Worm (Caenorhabditis elegans): ENCODE data around the gene C33A11.2.

DNA sequence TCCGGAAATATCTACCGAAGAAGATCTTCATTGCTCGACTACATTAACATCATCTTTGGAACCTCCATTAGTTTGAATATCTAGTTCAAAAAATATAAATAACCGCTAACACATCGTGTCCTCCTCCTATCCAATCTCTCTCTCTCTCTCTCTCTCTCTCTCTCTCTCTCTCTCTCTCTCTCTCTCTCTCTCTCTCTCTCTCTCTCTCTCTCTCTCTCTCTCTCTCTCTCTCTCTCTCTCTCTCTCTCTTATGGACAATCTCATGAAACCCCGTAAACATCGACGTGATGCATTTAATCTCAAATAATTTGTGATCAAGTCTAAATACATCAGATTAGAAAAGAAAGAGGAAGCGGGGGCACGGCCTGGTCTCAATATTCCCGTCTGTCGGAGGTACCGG lies 16.5 kb downstream of the C33A11.2 start:
- TF ChIP-seq ama-1 (optimal IDR thresholded peaks at IDR 0.05) (no peak), ama-1 (GFP tag; optimal IDR thresholded peaks at IDR 0.05) (no peak), dpl-1 (GFP tag; optimal IDR thresholded peaks at IDR 0.05) (no peak), lin-35 (GFP tag; optimal IDR thresholded peaks at IDR 0.05) (no peak), nhr-179 (tag; optimal IDR thresholded peaks at IDR 0.05) (no peak), ztf-3 (GFP tag; optimal IDR thresholded peaks at IDR 0.05) (no peak), rpc-1 (optimal IDR thresholded peaks at IDR 0.05) (no peak), rpc-1 (tag; optimal IDR thresholded peaks at IDR 0.05) (no peak), mel-28 (tag; optimal IDR thresholded peaks at IDR 0.05; ENCODE audit: borderline replicate concordance) (no peak), fkh-3 (tag; optimal IDR thresholded peaks at IDR 0.05) (no peak), Y53F4B.3 (GFP tag; IDR thresholded peaks at IDR 0.05) (no peak), B0035.1 (tag; optimal IDR thresholded peaks at IDR 0.05) (no peak), sptf-2 (GFP tag; optimal IDR thresholded peaks at IDR 0.05) (no peak), F23B12.7 (tag; optimal IDR thresholded peaks at IDR 0.05; ENCODE audit: insufficient read depth) (no peak)
